Worm (Caenorhabditis elegans): ENCODE measurements around the gene fbxb-5.

- no peak for TF ChIP-seq flt-1 (GFP tag; IDR thresholded peaks at IDR 0.05)
- no peak for TF ChIP-seq med-1 (GFP tag; optimal IDR thresholded peaks at IDR 0.05; ENCODE audit: insufficient read depth)
- TF ChIP-seq ztf-29 (GFP tag; IDR thresholded peaks at IDR 0.05): no peak
- TF ChIP-seq ref-1 (GFP tag; conservative IDR thresholded peaks at IDR 0.05): no peak
- TF ChIP-seq tab-1 (GFP tag; IDR thresholded peaks at IDR 0.05): no peak
- TF ChIP-seq ztf-23 (GFP tag; IDR thresholded peaks at IDR 0.05): no peak
- no peak for TF ChIP-seq klf-2 (GFP tag; conservative IDR thresholded peaks at IDR 0.05)
- TF ChIP-seq T22C8.4 (GFP tag; IDR thresholded peaks at IDR 0.05): no peak
- TF ChIP-seq cog-1 (tag; optimal IDR thresholded peaks at IDR 0.05): no peak
Measured at ce11 chrII:1771785-1772184, 49.5 kb upstream of the fbxb-5 start, which contains the start of gene math-3.
